Worm (Caenorhabditis elegans) whole organism, young adult: Measurements from ENCODE around the gene bgal-1.

Experiments
- B0019.2 ChIP-seq: fragments of 200-800 bp; sonication (Bioruptor generic); conservative IDR thresholded peaks from 2 replicates; pipeline ENCODE4 v1.3.6; 2022; ENCODE audit warnings: missing genetic modification reagents, missing genetic modification characterization, missing compliant biosample characterization
- B0336.3 ChIP-seq: fragments of 200-800 bp; sonication (Bioruptor generic); IDR thresholded peaks from 2 replicates; pipeline ENCODE4 v1.3.6; 2022; ENCODE audit warnings: missing genetic modification characterization, missing compliant biosample characterization
- D2030.7 ChIP-seq: fragments of 200-800 bp; sonication (Bioruptor generic); IDR thresholded peaks from 2 replicates; pipeline ENCODE4 v1.3.6; 2022; ENCODE audit warnings: missing genetic modification reagents, missing genetic modification characterization, missing compliant biosample characterization
- F22D6.2 ChIP-seq: sonication (generic microtip); optimal IDR thresholded peaks from 2 replicates; lab custom pipeline; 2016; ENCODE audit warnings: mild to moderate bottlenecking, missing genetic modification characterization, missing compliant biosample characterization
- F23B12.7 ChIP-seq: sonication (generic microtip); optimal IDR thresholded peaks from 2 replicates; lab custom pipeline; 2017; ENCODE audit warnings: missing genetic modification characterization, mild to moderate bottlenecking, missing compliant biosample characterization, antibody characterized with exemption, moderate library complexity; ENCODE audit not compliant: insufficient read depth
- K11D2.4 ChIP-seq: fragments of 200-800 bp; sonication (Bioruptor generic); IDR thresholded peaks from 2 replicates; pipeline ENCODE4 v1.3.6; 2022; ENCODE audit warnings: missing genetic modification reagents, missing genetic modification characterization, missing compliant biosample characterization
- aptf-3 ChIP-seq: fragments of 200-800 bp; sonication (Bioruptor generic); IDR thresholded peaks from 2 replicates; pipeline ENCODE4 v1.3.6; 2022; ENCODE audit warnings: missing genetic modification characterization, missing compliant biosample characterization
- bed-1 ChIP-seq: fragments of 200-800 bp; sonication (Bioruptor generic); IDR thresholded peaks from 2 replicates; pipeline ENCODE4 v1.3.6; 2022; ENCODE audit warnings: missing genetic modification reagents, missing genetic modification characterization, missing compliant biosample characterization
- cebp-1 ChIP-seq, 2 experiments: fragments of 200-800 bp in 1 of 2; sonication (Bioruptor generic) in 1 of 2; sonication (generic microtip) in 1 of 2; IDR thresholded peaks in 1 of 2; optimal IDR thresholded peaks in 1 of 2; 2 replicates each; pipeline versions ENCODE4 v1.3.6 to Lab custom; 2017 to 2022; ENCODE audit warnings: missing compliant biosample characterization in 2 of 2, missing genetic modification characterization in 2 of 2, mild to moderate bottlenecking in 1 of 2, missing genetic modification reagents in 1 of 2, moderate library complexity in 1 of 2
- ceh-27 ChIP-seq: fragments of 200-800 bp; sonication (Bioruptor generic); optimal IDR thresholded peaks from 2 replicates; lab custom pipeline; 2018; ENCODE audit warnings: mild to moderate bottlenecking, missing genetic modification characterization, moderate library complexity, missing compliant biosample characterization
- chd-7 ChIP-seq: sonication (generic microtip); optimal IDR thresholded peaks from 2 replicates; lab custom pipeline; 2016; ENCODE audit warnings: mild to moderate bottlenecking, missing genetic modification characterization, moderate library complexity, missing compliant biosample characterization
- dpff-1 ChIP-seq: sonication (generic microtip); optimal IDR thresholded peaks from 2 replicates; lab custom pipeline; 2017; ENCODE audit warnings: mild to moderate bottlenecking, missing genetic modification characterization, missing compliant biosample characterization
- dpl-1 ChIP-seq: fragments of 150-350 bp; optimal IDR thresholded peaks from 2 replicates; lab custom pipeline; 2014; ENCODE audit warnings: missing biosample characterization, missing genetic modification reagents, missing genetic modification characterization
- efl-1 ChIP-seq: fragments of 150-350 bp; optimal IDR thresholded peaks from 2 replicates; lab custom pipeline; 2014; ENCODE audit warnings: missing biosample characterization, missing genetic modification reagents, missing genetic modification characterization
- egl-44 ChIP-seq: fragments of 200-800 bp; sonication (Bioruptor generic); IDR thresholded peaks from 2 replicates; pipeline ENCODE4 v1.3.6; 2022; ENCODE audit warnings: missing genetic modification reagents, missing genetic modification characterization, missing compliant biosample characterization
- egrh-3 ChIP-seq: fragments of 200-800 bp; sonication (Bioruptor generic); IDR thresholded peaks from 2 replicates; pipeline ENCODE4 v1.3.6; 2022; ENCODE audit warnings: missing genetic modification reagents, missing genetic modification characterization, missing compliant biosample characterization
- him-1 ChIP-seq: sonication (generic microtip); optimal IDR thresholded peaks from 2 replicates; lab custom pipeline; 2016; ENCODE audit warnings: missing genotype, missing genetic modification reagents, missing genetic modification characterization, missing compliant biosample characterization
- hmg-1.2 ChIP-seq: fragments of 200-800 bp; sonication (Bioruptor generic); IDR thresholded peaks from 2 replicates; pipeline ENCODE4 v1.3.6; 2022; ENCODE audit warnings: missing genetic modification reagents, missing genetic modification characterization, missing compliant biosample characterization
- hrde-1 ChIP-seq: sonication (generic microtip); optimal IDR thresholded peaks from 2 replicates; lab custom pipeline; 2016; ENCODE audit warnings: missing genetic modification characterization, mild to moderate bottlenecking, missing compliant biosample characterization, moderate library complexity, missing genotype, missing genetic modification reagents, borderline replicate concordance
- lir-1 ChIP-seq: fragments of 200-800 bp; sonication (Bioruptor generic); conservative IDR thresholded peaks from 2 replicates; pipeline ENCODE4 v1.3.6; 2022; ENCODE audit warnings: missing genetic modification reagents, missing genetic modification characterization, missing compliant biosample characterization
- lsy-27 ChIP-seq: sonication (generic microtip); optimal IDR thresholded peaks from 2 replicates; lab custom pipeline; 2017; ENCODE audit warnings: missing genetic modification characterization, mild to moderate bottlenecking, missing compliant biosample characterization, antibody characterized with exemption, missing genotype, borderline replicate concordance; ENCODE audit not compliant: insufficient read depth
- nfyb-1 ChIP-seq: fragments of 200-800 bp; sonication (Bioruptor generic); IDR thresholded peaks from 2 replicates; pipeline ENCODE4 v1.3.6; 2022; ENCODE audit warnings: missing genetic modification reagents, missing genetic modification characterization, missing compliant biosample characterization
- pbrm-1 ChIP-seq: fragments of 200-800 bp; sonication (Bioruptor generic); IDR thresholded peaks from 2 replicates; pipeline ENCODE4 v1.3.6; 2022; ENCODE audit warnings: missing genetic modification reagents, missing genetic modification characterization, missing compliant biosample characterization
- rec-8 ChIP-seq, 2 experiments: sonication (generic microtip); optimal IDR thresholded peaks; 2 replicates each; lab custom pipeline; 2016; ENCODE audit warnings: mild to moderate bottlenecking in 2 of 2, missing genetic modification characterization in 2 of 2, missing genetic modification reagents in 2 of 2, missing genotype in 2 of 2, missing biosample characterization in 1 of 2, missing compliant biosample characterization in 1 of 2, moderate library complexity in 1 of 2
- rpc-1 ChIP-seq, 2 experiments: fragments of 150-350 bp in 1 of 2; sonication (generic microtip) in 1 of 2; optimal IDR thresholded peaks; 2 replicates each; lab custom pipeline; 2014 to 2018; ENCODE audit warnings: missing biosample characterization in 1 of 2, missing genetic modification characterization in 1 of 2, missing genetic modification reagents in 1 of 2, missing genotype in 1 of 2
- snpc-1.3 ChIP-seq: sonication (generic microtip); optimal IDR thresholded peaks from 2 replicates; lab custom pipeline; 2017; ENCODE audit warnings: missing genetic modification characterization, mild to moderate bottlenecking, missing compliant biosample characterization, antibody characterized with exemption, moderate library complexity, missing genotype, missing genetic modification reagents; ENCODE audit not compliant: insufficient read depth
- snpc-4 ChIP-seq, 5 experiments: fragments of 150-350 bp in 1 of 5; sonication (generic microtip) in 4 of 5; optimal IDR thresholded peaks; 2 replicates each; lab custom pipeline; 2014 to 2018; ENCODE audit warnings: missing genetic modification characterization in 5 of 5, missing biosample characterization in 3 of 5, antibody characterized with exemption in 2 of 5, mild to moderate bottlenecking in 2 of 5, missing compliant biosample characterization in 2 of 5, missing genotype in 2 of 5, moderate library complexity in 2 of 5, missing genetic modification reagents in 1 of 5
- tbp1 ChIP-seq: fragments of 200-800 bp; sonication (Bioruptor generic); optimal IDR thresholded peaks from 2 replicates; lab custom pipeline; 2018; ENCODE audit warnings: mild to moderate bottlenecking, missing genetic modification characterization, missing compliant biosample characterization
- ztf-28 ChIP-seq: fragments of 200-800 bp; sonication (Bioruptor generic); IDR thresholded peaks from 2 replicates; pipeline ENCODE4 v1.3.6; 2022; ENCODE audit warnings: missing genetic modification reagents, missing genetic modification characterization, missing compliant biosample characterization
- ztf-3 ChIP-seq: fragments of 200-800 bp; sonication (Bioruptor generic); optimal IDR thresholded peaks from 2 replicates; lab custom pipeline; 2018; ENCODE audit warnings: mild to moderate bottlenecking, missing genetic modification characterization, missing compliant biosample characterization

Gene bgal-1

ce11 chrV:11217394-11217793, 8.4 kb downstream of the bgal-1 start, which contains the start of gene cyp-29A2:
TSS of gene cyp-29A2 (plus strand) at chrV:11217583.
- TF ChIP-seq lir-1 (GFP tag; lab: Robert Waterston, UW) (no peak), F23B12.7 (tag; lab: Kevin White, UChicago) (no peak), aptf-3 (no peak), rpc-1 (optimal IDR thresholded peaks at IDR 0.05; lab: Kevin White, UChicago) (no peak), rpc-1 (tag; optimal IDR thresholded peaks at IDR 0.05; lab: Kevin White, UChicago) (no peak), F22D6.2 (tag; lab: Kevin White, UChicago) (no peak), hrde-1 (tag; lab: Kevin White, UChicago) (no peak), chd-7 (tag; lab: Kevin White, UChicago) (no peak), pbrm-1 (no peak), B0019.2 (GFP tag; lab: Robert Waterston, UW) (no peak), ztf-3 (GFP tag; lab: Kevin White, UChicago) (no peak), snpc-4 (GFP tag; optimal IDR thresholded peaks at IDR 0.05; lab: Kevin White, UChicago) (no peak), snpc-4 (tag; optimal IDR thresholded peaks at IDR 0.05; lab: Kevin White, UChicago) (no peak), lsy-27 (tag; lab: Kevin White, UChicago) (no peak), efl-1 (no peak), rec-8 (tag; optimal IDR thresholded peaks at IDR 0.05; lab: Kevin White, UChicago) (no peak), tbp1 (GFP tag; lab: Kevin White, UChicago) (no peak), ztf-28 (GFP tag; lab: Robert Waterston, UW) (no peak), cebp-1 (GFP tag; IDR thresholded peaks at IDR 0.05; lab: Robert Waterston, UW) (no peak), cebp-1 (tag; optimal IDR thresholded peaks at IDR 0.05; lab: Kevin White, UChicago) (no peak), nfyb-1 (GFP tag; lab: Robert Waterston, UW) (no peak)

ce11 chrV:11216137-11216536, 9.7 kb downstream of the bgal-1 start:
- TF ChIP-seq egrh-3 (no peak), bed-1 (GFP tag; lab: Robert Waterston, UW) (no peak), B0336.3 (no peak), hmg-1.2 (no peak), ceh-27 (no peak), D2030.7 (GFP tag; lab: Robert Waterston, UW) (no peak), ztf-3 (GFP tag; lab: Kevin White, UChicago) (no peak)

DNA sequence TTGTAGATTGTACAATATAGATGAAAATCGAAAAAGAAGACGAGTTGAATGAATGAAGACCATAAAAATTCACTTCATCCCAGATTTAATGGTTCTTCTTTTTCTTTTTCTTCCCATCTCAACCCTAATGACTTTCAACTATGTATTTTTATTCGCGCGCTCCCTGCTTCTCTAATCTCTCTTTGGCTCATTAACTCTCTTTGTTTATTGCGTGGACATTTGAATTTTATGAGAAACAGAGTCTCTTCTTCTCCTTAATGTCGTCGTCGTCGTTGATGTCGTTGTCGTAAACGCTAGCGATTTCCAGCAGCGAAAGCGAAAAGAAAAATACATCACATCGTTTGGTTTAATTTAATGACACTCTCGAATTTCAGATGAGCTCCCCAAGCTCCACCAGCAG, 11.2 kb downstream of the bgal-1 start:
- TF ChIP-seq dpl-1 (GFP tag; lab: Kevin White, UChicago) = no peak
- no peak for TF ChIP-seq egl-44 (GFP tag; lab: Robert Waterston, UW)
- no peak for TF ChIP-seq him-1
- no peak for TF ChIP-seq snpc-1.3
- TF ChIP-seq dpff-1 (tag; lab: Kevin White, UChicago) = no peak

ce11 chrV:11211323-11211722, 14.5 kb downstream of the bgal-1 start:
- TF ChIP-seq hmg-1.2 (0 out of 2 replicates have a peak, but pooled peaks have one; percentile 11), K11D2.4 (GFP tag; lab: Robert Waterston, UW) (no peak), snpc-1.3 (no peak)
- TF ChIP-seq, all 124 proteins: peak for 1
